Worm (Caenorhabditis elegans) whole organism, L2 larva: ENCODE data around the gene ZC239.15.

Experiments
- C34F6.9 ChIP-seq: fragments of 150-350 bp; optimal IDR thresholded peaks from 2 replicates; lab custom pipeline; 2014; ENCODE audit warnings: missing biosample characterization, missing genetic modification characterization
- F13H6.1 ChIP-seq: sonication (generic microtip); optimal IDR thresholded peaks from 2 replicates; lab custom pipeline; 2016; ENCODE audit warnings: missing genetic modification characterization, missing compliant biosample characterization
- R02D3.7 ChIP-seq: fragments of 150-350 bp; optimal IDR thresholded peaks from 2 replicates; lab custom pipeline; 2014; ENCODE audit warnings: missing biosample characterization, missing genetic modification characterization
- Y55F3AM.14 ChIP-seq: fragments of 200-800 bp; sonication (Bioruptor generic); optimal IDR thresholded peaks from 2 replicates; lab custom pipeline; 2018; ENCODE audit warnings: mild to moderate bottlenecking, missing genetic modification characterization, missing compliant biosample characterization
- ZK546.5 ChIP-seq: sonication (generic microtip); optimal IDR thresholded peaks from 2 replicates; lab custom pipeline; 2017; ENCODE audit warnings: missing biosample characterization, missing genetic modification characterization
- alr-1 ChIP-seq: fragments of 150-350 bp; optimal IDR thresholded peaks from 2 replicates; lab custom pipeline; 2014; ENCODE audit warnings: missing biosample characterization, missing genetic modification characterization
- aly-2 ChIP-seq: fragments of 150-350 bp; optimal IDR thresholded peaks from 2 replicates; lab custom pipeline; 2014; ENCODE audit warnings: missing biosample characterization, missing genetic modification characterization
- ama-1 ChIP-seq: fragments of 150-350 bp; optimal IDR thresholded peaks from 2 replicates; lab custom pipeline; 2018; ENCODE audit warnings: inconsistent platforms
- ceh-16 ChIP-seq: fragments of 150-350 bp; optimal IDR thresholded peaks from 2 replicates; lab custom pipeline; 2014; ENCODE audit warnings: missing biosample characterization, missing genetic modification characterization
- crh-2 ChIP-seq: sonication (generic microtip); optimal IDR thresholded peaks from 2 replicates; lab custom pipeline; 2017; ENCODE audit warnings: missing biosample characterization, missing genetic modification characterization
- egl-27 ChIP-seq: sonication (generic microtip); optimal IDR thresholded peaks from 3 replicates; lab custom pipeline; 2017; ENCODE audit warnings: missing biosample characterization, missing genetic modification reagents, missing genetic modification characterization
- fos-1 ChIP-seq: fragments of 150-350 bp; optimal IDR thresholded peaks from 2 replicates; lab custom pipeline; 2014; ENCODE audit warnings: missing biosample characterization, missing genetic modification characterization
- lin-11 ChIP-seq: fragments of 150-350 bp; sonication (generic microtip); optimal IDR thresholded peaks from 2 replicates; lab custom pipeline; 2014; ENCODE audit warnings: missing biosample characterization, missing genetic modification characterization, inconsistent platforms, mixed read lengths
- lin-39 ChIP-seq: fragments of 150-350 bp; optimal IDR thresholded peaks from 2 replicates; lab custom pipeline; 2014; ENCODE audit warnings: missing biosample characterization, missing genetic modification reagents, missing genetic modification characterization
- lsy-2 ChIP-seq, 2 experiments: fragments of 150-350 bp in 1 of 2; sonication (generic microtip) in 1 of 2; optimal IDR thresholded peaks; 2 replicates each; lab custom pipeline; 2014 to 2017; ENCODE audit warnings: missing biosample characterization in 2 of 2, missing genetic modification characterization in 2 of 2
- mbf-1 ChIP-seq: sonication (generic microtip); optimal IDR thresholded peaks from 2 replicates; lab custom pipeline; 2017; ENCODE audit warnings: missing biosample characterization, missing genetic modification characterization
- mdl-1 ChIP-seq, 2 experiments: fragments of 150-350 bp in 1 of 2; sonication (generic microtip) in 1 of 2; optimal IDR thresholded peaks; 2 replicates each; lab custom pipeline; 2017; ENCODE audit warnings: missing biosample characterization in 2 of 2, missing genetic modification characterization in 2 of 2
- nhr-12 ChIP-seq: fragments of 150-350 bp; optimal IDR thresholded peaks from 2 replicates; lab custom pipeline; 2014; ENCODE audit warnings: missing biosample characterization, missing genetic modification characterization
- nhr-23 ChIP-seq: fragments of 150-350 bp; optimal IDR thresholded peaks from 2 replicates; lab custom pipeline; 2014; ENCODE audit warnings: missing biosample characterization, missing genetic modification reagents, missing genetic modification characterization
- nhr-237 ChIP-seq: fragments of 150-350 bp; optimal IDR thresholded peaks from 2 replicates; lab custom pipeline; 2014; ENCODE audit warnings: missing biosample characterization, missing genetic modification characterization
- nhr-6 ChIP-seq: fragments of 150-350 bp; optimal IDR thresholded peaks from 2 replicates; lab custom pipeline; 2014; ENCODE audit warnings: missing biosample characterization, missing genetic modification characterization
- nhr-77 ChIP-seq: fragments of 150-350 bp; optimal IDR thresholded peaks from 2 replicates; lab custom pipeline; 2014; ENCODE audit warnings: missing biosample characterization, missing genetic modification characterization
- peb-1 ChIP-seq: fragments of 150-350 bp; optimal IDR thresholded peaks from 2 replicates; lab custom pipeline; 2014; ENCODE audit warnings: missing biosample characterization, missing genetic modification characterization
- sem-4 ChIP-seq: fragments of 150-350 bp; optimal IDR thresholded peaks from 2 replicates; lab custom pipeline; 2014; ENCODE audit warnings: missing biosample characterization, missing genetic modification reagents, missing genetic modification characterization
- skn-1 ChIP-seq: sonication (generic microtip); optimal IDR thresholded peaks from 2 replicates; lab custom pipeline; 2017; ENCODE audit warnings: missing biosample characterization, missing genetic modification characterization
- sma-9 ChIP-seq, 2 experiments: fragments of 150-350 bp in 1 of 2; sonication (generic microtip) in 1 of 2; optimal IDR thresholded peaks; 2 replicates each; lab custom pipeline; 2014 to 2016; ENCODE audit warnings: missing genetic modification characterization in 2 of 2, mild to moderate bottlenecking in 1 of 2, missing biosample characterization in 1 of 2, missing compliant biosample characterization in 1 of 2, missing genetic modification reagents in 1 of 2, moderate library complexity in 1 of 2
- unc-39 ChIP-seq: fragments of 150-350 bp; optimal IDR thresholded peaks from 2 replicates; lab custom pipeline; 2014; ENCODE audit warnings: missing biosample characterization, missing genetic modification characterization
- unc-55 ChIP-seq: fragments of 150-350 bp; sonication (generic microtip); optimal IDR thresholded peaks from 3 replicates; lab custom pipeline; 2014; ENCODE audit warnings: missing biosample characterization, missing genetic modification reagents, missing genetic modification characterization
- unc-62 ChIP-seq: fragments of 150-350 bp; optimal IDR thresholded peaks from 2 replicates; lab custom pipeline; 2014; ENCODE audit warnings: missing biosample characterization, missing genetic modification reagents, missing genetic modification characterization
- zag-1 ChIP-seq: fragments of 150-350 bp; optimal IDR thresholded peaks from 2 replicates; lab custom pipeline; 2014; ENCODE audit warnings: missing biosample characterization, missing genetic modification characterization
- ztf-4 ChIP-seq: fragments of 150-350 bp; optimal IDR thresholded peaks from 2 replicates; lab custom pipeline; 2014; ENCODE audit warnings: missing biosample characterization, missing genetic modification characterization

ZC239.15 gene

DNA sequence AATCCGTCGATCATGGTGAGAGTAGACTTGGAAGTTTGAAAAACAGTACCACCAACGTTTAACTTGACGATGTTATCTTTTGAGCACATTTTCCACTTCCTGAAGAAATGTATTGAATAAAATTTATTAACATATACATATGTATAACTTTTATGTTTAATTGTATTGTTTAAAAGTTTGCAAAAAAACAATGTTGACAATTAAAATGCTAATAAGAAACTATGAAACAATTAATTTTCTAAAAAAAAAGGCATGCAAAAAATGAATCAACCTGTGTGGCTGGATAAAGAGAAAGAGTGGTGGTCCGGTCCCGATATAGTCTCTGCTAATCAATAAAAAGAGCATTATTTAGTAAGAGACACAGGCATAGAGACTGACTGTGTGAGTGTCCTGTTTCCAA lies 10.2 kb upstream of the ZC239.15 start, which contains the start of gene C17F4.8:
TSS of gene C17F4.8 (minus strand) at position 101 of the 400 bp plus-strand sequence.
- TF ChIP-seq zag-1 (tag; lab: Kevin White, UChicago) = no peak
- TF ChIP-seq mdl-1 (tag; optimal IDR thresholded peaks at IDR 0.05; lab: Kevin White, UChicago) = no peak
- TF ChIP-seq ama-1 (lab: Kevin White, UChicago) = no peak
- TF ChIP-seq nhr-12 (tag; lab: Kevin White, UChicago) = no peak
- no peak for TF ChIP-seq R02D3.7
- TF ChIP-seq unc-62 (GFP tag; lab: Kevin White, UChicago) = no peak
- TF ChIP-seq ZK546.5 = no peak

DNA sequence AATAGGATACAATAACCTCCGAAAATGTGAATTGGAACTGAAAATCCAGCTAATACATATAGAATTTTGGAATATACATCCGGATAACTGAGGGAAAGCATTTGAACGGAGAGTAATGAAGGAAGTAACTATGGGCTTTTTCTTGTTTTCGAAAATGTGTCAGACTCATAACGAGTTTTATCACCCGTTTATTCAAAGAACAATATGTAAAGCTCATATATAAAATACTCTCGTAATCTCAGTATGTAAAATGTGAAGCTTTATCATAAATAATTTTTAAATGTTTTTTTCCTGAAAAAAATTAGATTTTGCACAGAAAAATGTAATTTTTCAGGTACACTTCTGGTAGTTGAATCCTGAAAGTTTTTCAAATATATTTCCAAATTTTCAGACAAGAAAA lies 5.9 kb upstream of the ZC239.15 start, which contains the start of gene srh-297:
TSS of gene srh-297 (minus strand) at position 101 of the 400 bp plus-strand sequence.
- no peak for TF ChIP-seq lin-39 (tag; lab: Kevin White, UChicago)
- TF ChIP-seq unc-39 (tag; lab: Kevin White, UChicago) = no peak
- TF ChIP-seq nhr-12 (tag; lab: Kevin White, UChicago) = no peak
- TF ChIP-seq ceh-16 (tag; lab: Kevin White, UChicago) = no peak
- no peak for TF ChIP-seq alr-1 (tag; lab: Kevin White, UChicago)
- no peak for TF ChIP-seq unc-55 (GFP tag; lab: Kevin White, UChicago)
- TF ChIP-seq unc-62 (GFP tag; lab: Kevin White, UChicago) = no peak
- no peak for TF ChIP-seq aly-2 (tag; lab: Kevin White, UChicago)

- no peak for TF ChIP-seq egl-27 (tag; lab: Kevin White, UChicago)
- TF ChIP-seq mbf-1 (tag; lab: Kevin White, UChicago) = no peak
- TF ChIP-seq sma-9 (GFP tag; optimal IDR thresholded peaks at IDR 0.05; lab: Kevin White, UChicago) = no peak
- no peak for TF ChIP-seq sma-9 (tag; optimal IDR thresholded peaks at IDR 0.05; lab: Kevin White, UChicago)
- TF ChIP-seq nhr-77 (tag; lab: Kevin White, UChicago) = no peak
- TF ChIP-seq nhr-6 (tag; lab: Kevin White, UChicago) = no peak
- TF ChIP-seq skn-1 (tag; lab: Kevin White, UChicago) = no peak
- no peak for TF ChIP-seq ama-1 (lab: Kevin White, UChicago)
- no peak for TF ChIP-seq lsy-2 (tag; optimal IDR thresholded peaks at IDR 0.05; lab: Kevin White, UChicago)
- TF ChIP-seq unc-55 (GFP tag; lab: Kevin White, UChicago) = no peak
- no peak for TF ChIP-seq zag-1 (tag; lab: Kevin White, UChicago)
- no peak for TF ChIP-seq C34F6.9
- no peak for TF ChIP-seq peb-1
- no peak for TF ChIP-seq mdl-1 (tag; optimal IDR thresholded peaks at IDR 0.05; lab: Kevin White, UChicago)
- no peak for TF ChIP-seq lin-39 (tag; lab: Kevin White, UChicago)
- no peak for TF ChIP-seq ceh-16 (tag; lab: Kevin White, UChicago)
Measured at ce11 chrII:3225780-3226179, 1.2 kb upstream of the ZC239.15 start, which contains the start of gene ZC239.17. ZC239.17 (minus strand) TSS chrII:3225880.

ce11 chrII:3225200-3225599 lies 669 bp upstream of the ZC239.15 start, which contains the start of gene ZC239.16:
ZC239.16 (minus strand) TSS chrII:3225319.
- TF ChIP-seq fos-1 (tag; lab: Kevin White, UChicago) = peak; percentile 63
- no peak for TF ChIP-seq Y55F3AM.14

DNA sequence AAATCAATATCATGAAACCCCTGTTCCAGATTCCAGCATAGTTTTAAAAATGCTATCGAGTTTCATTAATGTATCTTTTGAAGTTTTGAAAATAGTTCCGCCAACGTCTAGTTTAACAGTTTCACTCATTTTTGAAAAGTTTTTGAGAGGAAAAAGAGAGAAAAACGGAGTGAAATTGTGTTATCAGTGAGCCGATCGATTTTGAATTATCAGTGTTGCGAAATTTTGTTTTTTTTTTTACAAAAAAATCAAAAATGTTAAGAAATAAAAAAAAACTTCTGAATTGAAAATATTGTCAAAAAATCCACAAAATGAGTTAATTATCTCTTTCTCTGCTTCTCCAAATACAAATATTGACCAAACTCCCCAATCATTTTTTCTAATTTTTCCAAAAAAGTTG lies 1.8 kb downstream of the ZC239.15 start, which contains the start of gene ZC239.13:
TSS of gene ZC239.13 (minus strand) at position 154 of the 400 bp plus-strand sequence.
- TF ChIP-seq fos-1 (tag; lab: Kevin White, UChicago) (peak; percentile 5), unc-39 (tag; lab: Kevin White, UChicago) (no peak), R02D3.7 (no peak), ama-1 (lab: Kevin White, UChicago) (no peak), C34F6.9 (no peak), crh-2 (tag; lab: Kevin White, UChicago) (no peak), mbf-1 (tag; lab: Kevin White, UChicago) (no peak), nhr-23 (tag; lab: Kevin White, UChicago) (no peak), unc-62 (GFP tag; lab: Kevin White, UChicago) (no peak)

ce11 chrII:3221730-3222129 lies 2.8 kb downstream of the ZC239.15 start, which contains the start of gene ZC239.14:
ZC239.14 (minus strand) TSS chrII:3222034.
- TF ChIP-seq ztf-4 (no peak), F13H6.1 (no peak), skn-1 (tag; lab: Kevin White, UChicago) (no peak), nhr-237 (tag; lab: Kevin White, UChicago) (no peak), ceh-16 (tag; lab: Kevin White, UChicago) (no peak), nhr-12 (tag; lab: Kevin White, UChicago) (no peak), nhr-6 (tag; lab: Kevin White, UChicago) (no peak), egl-27 (tag; lab: Kevin White, UChicago) (no peak), lsy-2 (tag; optimal IDR thresholded peaks at IDR 0.05; lab: Kevin White, UChicago) (no peak), sem-4 (tag; lab: Kevin White, UChicago) (no peak), aly-2 (tag; lab: Kevin White, UChicago) (no peak), lin-11 (tag; lab: Kevin White, UChicago) (no peak)
